Worm (Caenorhabditis elegans) whole organism, L1 larva: Measurements from ENCODE around the gene T11F9.10.

ENCODE experiments used
- alr-1 ChIP-seq: fragments of 200-800 bp; sonication (Bioruptor generic); optimal IDR thresholded peaks from 2 replicates; lab custom pipeline; 2018; ENCODE audit warnings: borderline replicate concordance, mild to moderate bottlenecking, missing genetic modification characterization, missing compliant biosample characterization
- aly-2 ChIP-seq: fragments of 150-350 bp; optimal IDR thresholded peaks from 2 replicates; lab custom pipeline; 2014; ENCODE audit warnings: missing biosample characterization, missing genetic modification characterization
- blmp-1 ChIP-seq: fragments of 150-350 bp; optimal IDR thresholded peaks from 2 replicates; lab custom pipeline; 2014; ENCODE audit warnings: missing biosample characterization, missing genetic modification characterization
- ceh-82 ChIP-seq, 3 experiments: fragments of 150-350 bp in 1 of 3; sonication (generic microtip) in 2 of 3; optimal IDR thresholded peaks; 2 replicates each; lab custom pipeline; 2014 to 2017; ENCODE audit warnings: missing biosample characterization in 3 of 3, missing genetic modification characterization in 3 of 3
- dpl-1 ChIP-seq, 3 experiments: fragments of 150-350 bp in 2 of 3; sonication (generic microtip) in 1 of 3; optimal IDR thresholded peaks; 2 replicates each; lab custom pipeline; 2014 to 2017; ENCODE audit warnings: missing biosample characterization in 3 of 3, missing genetic modification characterization in 3 of 3, missing genetic modification reagents in 3 of 3
- dsc-1 ChIP-seq: sonication (generic microtip); optimal IDR thresholded peaks from 2 replicates; lab custom pipeline; 2016; ENCODE audit warnings: mild to moderate bottlenecking, missing genetic modification characterization, missing compliant biosample characterization
- egl-27 ChIP-seq, 2 experiments: fragments of 150-350 bp in 1 of 2; sonication (generic microtip); optimal IDR thresholded peaks; 3 replicates each; lab custom pipeline; 2017 to 2018; ENCODE audit warnings: missing biosample characterization in 2 of 2, missing genetic modification characterization in 2 of 2, missing genetic modification reagents in 2 of 2
- fos-1 ChIP-seq: fragments of 150-350 bp; optimal IDR thresholded peaks from 2 replicates; lab custom pipeline; 2014; ENCODE audit warnings: missing biosample characterization, missing genetic modification characterization
- nhr-11 ChIP-seq: fragments of 150-350 bp; optimal IDR thresholded peaks from 2 replicates; lab custom pipeline; 2014; ENCODE audit warnings: missing biosample characterization, missing genetic modification characterization
- pax-3 ChIP-seq: fragments of 200-800 bp; sonication (Bioruptor generic); optimal IDR thresholded peaks from 2 replicates; lab custom pipeline; 2018; ENCODE audit warnings: mild to moderate bottlenecking, missing genetic modification characterization, moderate library complexity, missing compliant biosample characterization
- pqm-1 ChIP-seq: sonication (generic microtip); optimal IDR thresholded peaks from 3 replicates; lab custom pipeline; 2017; ENCODE audit warnings: missing biosample characterization, missing genetic modification characterization
- ztf-11 ChIP-seq, 2 experiments: sonication (generic microtip); optimal IDR thresholded peaks; 2 replicates each; lab custom pipeline; 2016 to 2017; ENCODE audit warnings: missing genetic modification characterization in 2 of 2, missing biosample characterization in 1 of 2, missing compliant biosample characterization in 1 of 2
- ztf-4 ChIP-seq: fragments of 150-350 bp; optimal IDR thresholded peaks from 2 replicates; lab custom pipeline; 2014; ENCODE audit warnings: missing biosample characterization, missing genetic modification characterization

DNA sequence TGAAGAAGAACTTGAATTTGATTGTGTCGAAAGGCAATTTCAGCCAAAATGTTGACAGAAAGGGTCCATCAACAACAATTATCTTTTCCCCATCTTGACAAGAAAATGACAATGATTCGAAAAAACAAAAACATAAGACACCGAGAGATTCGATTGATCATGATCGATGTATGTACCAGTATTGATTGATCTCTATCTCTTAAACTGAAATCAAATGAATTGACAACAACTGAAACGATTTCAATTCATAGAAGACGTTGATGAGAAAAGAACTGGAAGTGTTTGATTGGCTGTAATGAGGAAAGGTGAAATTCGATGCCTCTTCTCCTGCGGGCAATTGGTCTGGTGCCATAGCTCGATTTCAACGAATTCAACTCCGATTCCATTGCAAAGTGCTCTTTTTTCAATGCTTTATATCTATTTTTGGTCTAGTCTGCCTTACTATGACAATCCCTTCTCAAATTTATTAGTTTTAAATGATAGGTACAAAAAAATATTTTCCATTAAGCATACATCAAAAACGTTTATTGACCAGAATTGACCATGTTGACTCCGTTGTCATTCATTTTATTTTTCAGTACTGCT, 46.7 kb downstream of the T11F9.10 start:
- TF ChIP-seq pqm-1 (tag; lab: Kevin White, UChicago) (no peak), dsc-1 (tag; lab: Kevin White, UChicago) (no peak), nhr-11 (tag; lab: Kevin White, UChicago) (no peak), ztf-4 (tag; lab: Kevin White, UChicago) (no peak), blmp-1 (tag; lab: Kevin White, UChicago) (no peak), dpl-1 (GFP tag; optimal IDR thresholded peaks at IDR 0.05; lab: Kevin White, UChicago) (no peak), aly-2 (tag; lab: Kevin White, UChicago) (no peak), fos-1 (tag; lab: Kevin White, UChicago) (no peak), alr-1 (tag; lab: Kevin White, UChicago) (no peak), ceh-82 (tag; optimal IDR thresholded peaks at IDR 0.05; lab: Kevin White, UChicago) (no peak), ztf-11 (tag; optimal IDR thresholded peaks at IDR 0.05; lab: Kevin White, UChicago) (no peak), pax-3 (tag; lab: Kevin White, UChicago) (no peak), egl-27 (tag; optimal IDR thresholded peaks at IDR 0.05; lab: Kevin White, UChicago) (no peak)
